Worm (Caenorhabditis elegans): ENCODE data around the gene K01D12.20.

The K01D12.20 gene

ce11 chrV:12400677-12401236 lies at the start of gene K01D12.20, which contains the start of gene miga-1:
Gene K01D12.20 (minus strand): TSS chrV:12400814.
Gene miga-1 (minus strand): TSS chrV:12400859.
- TF ChIP-seq dao-5 (tag; optimal IDR thresholded peaks at IDR 0.05) (no peak), W03F9.2 (tag; optimal IDR thresholded peaks at IDR 0.05) (no peak), him-1 (tag; optimal IDR thresholded peaks at IDR 0.05) (no peak)

DNA sequence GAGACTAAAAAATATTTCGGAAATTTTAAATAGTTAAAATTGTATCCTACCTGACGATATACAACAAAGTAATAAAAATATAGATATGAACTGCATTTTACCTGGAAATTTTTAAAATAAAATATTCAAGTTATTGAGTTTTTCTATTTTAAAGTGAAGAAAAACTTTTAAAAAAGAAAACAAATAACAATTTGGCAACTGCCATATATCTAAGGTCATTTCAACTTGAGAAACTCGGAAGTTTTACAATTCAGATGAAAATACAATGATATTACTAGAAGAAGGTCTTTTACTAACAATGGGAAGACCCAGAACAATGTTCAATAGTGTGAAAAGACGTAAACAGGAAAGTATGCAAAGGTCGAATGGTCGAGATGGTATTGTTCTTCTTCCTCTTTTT lies 49.3 kb upstream of the K01D12.20 start, which contains the start of gene C54D10.10:
C54D10.10 (minus strand) TSS at position 101 of the 400 bp plus-strand sequence.
- TF ChIP-seq dao-5 (tag; optimal IDR thresholded peaks at IDR 0.05) (no peak), him-1 (tag; optimal IDR thresholded peaks at IDR 0.05) (no peak), W03F9.2 (tag; optimal IDR thresholded peaks at IDR 0.05) (no peak)

- TF ChIP-seq dao-5 (tag; optimal IDR thresholded peaks at IDR 0.05) = no peak
- TF ChIP-seq him-1 (tag; optimal IDR thresholded peaks at IDR 0.05) = no peak
- TF ChIP-seq W03F9.2 (tag; optimal IDR thresholded peaks at IDR 0.05) = no peak
Measured at ce11 chrV:12446895-12447294, 46.3 kb upstream of the K01D12.20 start, which contains the start of the genes pals-38 and C54D10.9. Gene pals-38 (minus strand): TSS chrV:12446995. Gene C54D10.9 (plus strand): TSS chrV:12447153.

- TF ChIP-seq dao-5 (tag; optimal IDR thresholded peaks at IDR 0.05) (no peak), W03F9.2 (tag; optimal IDR thresholded peaks at IDR 0.05) (no peak), him-1 (tag; optimal IDR thresholded peaks at IDR 0.05) (no peak)
Measured at ce11 chrV:12443754-12444153, 43.1 kb upstream of the K01D12.20 start, which contains the start of gene pals-39. Gene pals-39 (minus strand): TSS chrV:12443854.

DNA sequence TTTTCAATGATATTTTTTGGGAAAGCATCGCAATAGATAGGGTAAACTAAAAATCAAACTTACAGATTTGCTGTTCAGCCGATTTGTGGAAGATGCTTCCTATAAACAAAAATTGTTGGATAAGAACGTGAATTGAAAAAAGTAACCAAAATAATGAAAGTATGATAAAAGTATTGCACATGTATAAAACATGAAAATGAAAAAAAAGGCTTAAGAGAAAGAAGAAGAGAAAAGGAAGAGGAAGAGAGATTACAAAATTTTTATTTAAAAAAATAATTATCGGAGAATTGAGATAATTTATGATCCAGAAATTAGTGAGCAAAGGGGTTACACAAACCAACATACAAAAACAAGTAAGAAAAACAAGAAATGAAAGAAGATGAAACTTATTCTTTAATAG lies 40.8 kb upstream of the K01D12.20 start, which contains the start of gene pals-37:
pals-37 (minus strand) TSS at position 101 of the 400 bp plus-strand sequence.
- TF ChIP-seq dao-5 (tag; optimal IDR thresholded peaks at IDR 0.05) = no peak
- no peak for TF ChIP-seq W03F9.2 (tag; optimal IDR thresholded peaks at IDR 0.05)
- TF ChIP-seq him-1 (tag; optimal IDR thresholded peaks at IDR 0.05) = no peak

ce11 chrV:12433717-12434116 lies 33.1 kb upstream of the K01D12.20 start, which contains the start of gene srh-25:
Gene srh-25 (minus strand): TSS chrV:12433817.
- TF ChIP-seq him-1 (tag; optimal IDR thresholded peaks at IDR 0.05) (no peak), W03F9.2 (tag; optimal IDR thresholded peaks at IDR 0.05) (no peak), dao-5 (tag; optimal IDR thresholded peaks at IDR 0.05) (no peak)

ce11 chrV:12433105-12433504 lies 32.5 kb upstream of the K01D12.20 start:
- no peak for TF ChIP-seq dao-5 (tag; optimal IDR thresholded peaks at IDR 0.05)
- TF ChIP-seq him-1 (tag; optimal IDR thresholded peaks at IDR 0.05) = no peak
- no peak for TF ChIP-seq W03F9.2 (tag; optimal IDR thresholded peaks at IDR 0.05)

DNA sequence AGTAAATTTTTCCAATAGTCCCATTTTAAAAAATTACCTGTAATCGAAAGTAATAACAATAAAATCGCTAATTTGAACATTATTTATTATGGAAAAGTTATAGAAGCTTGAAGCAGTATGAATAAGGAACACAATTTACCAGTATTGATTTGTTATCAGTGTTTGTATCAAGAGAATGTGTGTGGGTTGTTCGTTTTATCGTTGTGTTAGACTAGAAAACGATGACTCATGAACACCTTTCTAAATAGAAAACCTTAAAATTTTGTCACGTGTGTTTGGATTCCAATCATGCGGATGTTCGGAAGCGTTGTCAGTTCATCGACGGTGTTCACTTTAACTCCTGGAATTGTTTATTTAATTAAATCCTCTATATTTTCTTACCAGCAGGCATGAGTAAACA lies 31.5 kb upstream of the K01D12.20 start, which contains the start of gene C54D10.13:
C54D10.13 (minus strand) TSS at position 179 of the 400 bp plus-strand sequence.
- TF ChIP-seq him-1 (tag; optimal IDR thresholded peaks at IDR 0.05) = no peak
- no peak for TF ChIP-seq W03F9.2 (tag; optimal IDR thresholded peaks at IDR 0.05)
- TF ChIP-seq dao-5 (tag; optimal IDR thresholded peaks at IDR 0.05) = no peak

DNA sequence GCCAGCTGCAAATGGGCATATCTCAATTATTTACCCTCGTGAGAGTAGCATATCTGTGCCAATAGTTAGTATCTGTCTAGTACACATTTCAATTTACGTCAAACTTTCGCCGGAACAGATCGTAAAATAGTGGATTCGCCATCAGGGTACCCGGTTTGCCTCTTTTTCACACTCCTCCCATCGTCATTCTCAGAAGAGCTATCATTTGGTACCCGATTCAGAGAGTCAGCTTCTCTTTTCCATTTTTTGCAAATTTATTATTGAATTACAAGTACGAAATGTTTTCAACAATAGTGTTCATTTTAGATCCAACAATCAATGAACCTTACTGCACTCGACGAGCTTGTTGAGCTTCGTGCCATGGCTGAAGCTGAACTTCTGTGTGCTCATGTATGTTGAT lies 28.4 kb upstream of the K01D12.20 start, which contains the start of gene C54D10.5:
C54D10.5 (plus strand) TSS at position 301 of the 400 bp plus-strand sequence.
- TF ChIP-seq him-1 (tag; optimal IDR thresholded peaks at IDR 0.05) = no peak
- TF ChIP-seq W03F9.2 (tag; optimal IDR thresholded peaks at IDR 0.05) = no peak
- no peak for TF ChIP-seq dao-5 (tag; optimal IDR thresholded peaks at IDR 0.05)

DNA sequence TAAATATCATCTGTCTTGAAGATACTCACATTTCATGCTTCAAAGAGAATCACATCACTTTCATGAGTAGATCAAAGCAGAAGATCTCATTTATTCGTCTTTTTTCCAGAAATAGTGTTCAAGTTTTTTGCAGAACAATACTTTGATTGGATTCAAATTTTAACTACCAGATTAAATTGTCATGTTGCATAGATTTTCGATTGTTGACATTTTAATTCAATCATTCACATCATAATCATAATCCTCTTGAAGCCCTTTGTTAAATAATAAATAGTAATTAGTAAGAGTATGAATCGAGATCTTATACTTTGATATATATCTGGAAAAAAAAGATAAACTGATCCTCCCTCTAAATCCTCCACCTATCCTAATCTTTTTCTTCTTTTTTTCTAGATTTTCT lies 27.2 kb upstream of the K01D12.20 start:
- TF ChIP-seq W03F9.2 (tag; optimal IDR thresholded peaks at IDR 0.05) = no peak

ce11 chrV:12421360-12421759 lies 20.7 kb upstream of the K01D12.20 start:
- TF ChIP-seq dao-5 (tag; optimal IDR thresholded peaks at IDR 0.05) = no peak
- TF ChIP-seq him-1 (tag; optimal IDR thresholded peaks at IDR 0.05) = no peak
- no peak for TF ChIP-seq W03F9.2 (tag; optimal IDR thresholded peaks at IDR 0.05)

ce11 chrV:12420843-12421242 lies 20.2 kb upstream of the K01D12.20 start, which contains the start of gene C54D10.4:
Gene C54D10.4 (minus strand): TSS chrV:12420943.
- TF ChIP-seq him-1 (tag; optimal IDR thresholded peaks at IDR 0.05) = no peak
- no peak for TF ChIP-seq dao-5 (tag; optimal IDR thresholded peaks at IDR 0.05)
- TF ChIP-seq W03F9.2 (tag; optimal IDR thresholded peaks at IDR 0.05) = no peak

- TF ChIP-seq W03F9.2 (tag; optimal IDR thresholded peaks at IDR 0.05) (no peak), him-1 (tag; optimal IDR thresholded peaks at IDR 0.05) (no peak), dao-5 (tag; optimal IDR thresholded peaks at IDR 0.05) (no peak)
Measured at ce11 chrV:12418292-12418691, 17.7 kb upstream of the K01D12.20 start, which contains the start of gene C54D10.3. Gene C54D10.3 (plus strand): TSS chrV:12418592.

DNA sequence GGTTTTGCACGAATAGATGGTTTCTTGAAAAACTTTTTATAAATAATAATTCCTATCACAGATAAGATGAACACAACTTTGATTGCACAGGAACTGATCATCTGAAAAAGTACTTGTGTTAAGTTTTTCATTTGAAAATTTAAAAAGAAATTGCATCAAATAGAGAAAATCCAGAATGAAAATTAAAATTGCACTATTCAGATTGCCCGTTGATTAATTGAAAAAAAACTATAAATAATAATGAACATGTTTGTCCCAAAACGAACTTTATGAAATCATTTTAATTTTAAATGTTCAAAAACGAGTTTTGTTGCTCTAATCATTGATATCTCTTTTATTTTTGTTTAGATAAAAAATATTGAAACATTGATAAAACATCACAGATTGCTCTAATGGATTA lies 16.7 kb upstream of the K01D12.20 start, which contains the start of gene cdr-3:
cdr-3 (minus strand) TSS at position 101 of the 400 bp plus-strand sequence.
- no peak for TF ChIP-seq W03F9.2 (tag; optimal IDR thresholded peaks at IDR 0.05)
- no peak for TF ChIP-seq dao-5 (tag; optimal IDR thresholded peaks at IDR 0.05)
- no peak for TF ChIP-seq him-1 (tag; optimal IDR thresholded peaks at IDR 0.05)

Measured in whole organism, L4/young adult.